Fruit fly (Drosophila melanogaster) whole organism, prepupa: ENCODE results near the gene TBC1D5.

Experiments used
- Blimp-1 ChIP-seq: fragments of 200-800 bp; sonication (Bioruptor generic); optimal IDR thresholded peaks from 3 replicates; lab custom pipeline; 2017; ENCODE audit warnings: missing biosample characterization, missing genetic modification characterization, mild to moderate bottlenecking, moderate library complexity, missing genetic modification reagents
- CG32006 ChIP-seq: fragments of 200-800 bp; sonication (Bioruptor generic); optimal IDR thresholded peaks from 3 replicates; lab custom pipeline; 2017; ENCODE audit warnings: missing biosample characterization, mild to moderate bottlenecking, missing genetic modification characterization
- CG6163 ChIP-seq: fragments of 200-800 bp; sonication (Bioruptor generic); IDR thresholded peaks from 3 replicates; pipeline ENCODE4 v1.3.6; 2022; ENCODE audit warnings: missing biosample characterization, missing genetic modification characterization
- Eip78C ChIP-seq: fragments of 200-800 bp; sonication (Bioruptor generic); peaks from one replicate; lab custom pipeline; 2016; ENCODE audit warnings: missing biosample characterization, missing genetic modification characterization
- Ets96B ChIP-seq: fragments of 200-800 bp; optimal IDR thresholded peaks from 2 replicates; lab custom pipeline; 2019; ENCODE audit warnings: missing biosample characterization, mild to moderate bottlenecking, missing genetic modification characterization, moderate library complexity
- Sox102F ChIP-seq: fragments of 200-800 bp; sonication (Bioruptor generic); optimal IDR thresholded peaks from 2 replicates; lab custom pipeline; 2016; ENCODE audit warnings: missing biosample characterization, mild to moderate bottlenecking, missing genetic modification characterization
- achi ChIP-seq: fragments of 200-800 bp; sonication (Bioruptor generic); optimal IDR thresholded peaks from 3 replicates; lab custom pipeline; 2016; ENCODE audit warnings: missing biosample characterization, missing genetic modification characterization
- acj6 ChIP-seq: fragments of 200-800 bp; sonication (Bioruptor generic); optimal IDR thresholded peaks from 3 replicates; lab custom pipeline; 2016; ENCODE audit warnings: missing biosample characterization, missing genetic modification characterization
- fd59A ChIP-seq: fragments of 200-800 bp; sonication (Bioruptor generic); optimal IDR thresholded peaks from 2 replicates; lab custom pipeline; 2017; ENCODE audit warnings: missing biosample characterization, mild to moderate bottlenecking, missing genetic modification characterization, missing genetic modification reagents
- fkh ChIP-seq: fragments of 200-800 bp; sonication (Bioruptor generic); optimal IDR thresholded peaks from 3 replicates; lab custom pipeline; 2017; ENCODE audit warnings: missing biosample characterization, mild to moderate bottlenecking, missing genetic modification characterization, moderate library complexity
- svp ChIP-seq: fragments of 200-800 bp; sonication (Bioruptor generic); peaks from one replicate; lab custom pipeline; 2016; ENCODE audit warnings: missing biosample characterization, missing genetic modification characterization

Gene TBC1D5

DNA sequence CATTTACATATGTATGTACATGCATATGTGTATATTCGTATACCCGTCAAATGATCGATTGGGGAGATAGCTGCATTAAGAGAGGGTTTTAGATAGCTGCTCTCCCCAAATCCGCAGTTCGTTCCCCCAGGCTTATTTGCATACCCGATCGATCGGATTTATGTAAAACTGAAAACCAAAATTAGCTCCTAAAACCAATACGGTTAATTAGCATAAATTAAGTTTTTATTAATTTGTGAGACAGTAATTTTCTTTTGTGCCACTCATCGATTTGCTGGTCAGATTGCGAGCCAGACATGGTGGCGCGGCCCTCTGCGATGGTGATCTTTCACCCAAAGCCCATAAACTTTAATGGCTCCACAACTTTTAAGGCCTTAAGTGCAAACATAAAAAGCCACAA is 40.6 kb downstream of the TBC1D5 start:
- TF ChIP-seq fkh (GFP tag; lab: Kevin White, UChicago), result no peak

DNA sequence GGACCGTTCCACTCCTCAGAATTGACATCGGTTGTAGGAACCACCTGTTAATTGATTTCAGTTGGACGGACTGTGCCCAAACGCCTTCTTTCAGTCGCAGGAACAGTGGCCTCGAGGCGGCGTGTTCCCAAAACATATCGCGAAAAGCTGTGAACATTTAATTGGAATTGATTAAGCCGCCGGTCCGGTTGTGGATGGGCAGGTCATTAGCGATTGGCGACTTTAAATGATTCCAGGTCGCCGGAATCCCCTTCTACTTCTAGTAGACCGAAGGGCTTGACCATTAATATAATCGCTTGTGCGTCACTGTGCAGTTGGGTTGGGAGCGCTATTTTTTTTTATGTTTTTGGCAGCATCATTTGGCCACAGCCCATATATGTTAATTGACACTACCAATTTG is 50.0 kb downstream of the TBC1D5 start:
- no peak for TF ChIP-seq Ets96B
- 0 out of 3 replicates have a peak, but pooled peaks have one; percentile 15 for TF ChIP-seq CG6163 (GFP tag; lab: Robert Waterston, UW)
- TF ChIP-seq Eip78C (GFP tag; lab: Kevin White, UChicago), result peak; percentile 12
- peak; percentile 33 for TF ChIP-seq CG32006

DNA sequence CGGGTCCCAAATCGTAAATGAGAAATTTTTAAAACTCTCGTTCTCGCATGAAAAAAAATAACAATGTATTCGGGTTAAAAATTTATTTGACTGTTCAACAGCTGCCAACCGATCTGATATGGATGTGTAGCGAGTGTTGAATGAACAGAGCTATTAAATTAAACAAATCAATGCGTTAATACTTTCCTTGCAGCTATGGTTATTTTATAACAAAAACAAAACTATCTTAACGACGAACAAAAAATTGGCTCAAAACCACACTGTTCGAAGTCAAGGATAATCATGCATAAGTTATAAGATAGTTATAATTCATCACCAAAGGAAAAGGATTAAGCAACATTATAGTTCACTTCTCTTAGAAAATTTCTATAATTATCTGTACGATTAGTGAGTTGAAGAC is 51.3 kb downstream of the TBC1D5 start, which contains the start of gene CG8476:
Gene CG8476 (minus strand): TSS at position 101 of the 400 bp plus-strand sequence.
- TF ChIP-seq fd59A (GFP tag; lab: Kevin White, UChicago) (no peak), acj6 (GFP tag; lab: Kevin White, UChicago) (no peak), CG32006 (no peak), achi (GFP tag; lab: Kevin White, UChicago) (no peak), svp (GFP tag; lab: Kevin White, UChicago) (peak; percentile 43), Blimp-1 (GFP tag; lab: Kevin White, UChicago) (no peak), Sox102F (GFP tag; lab: Kevin White, UChicago) (no peak)
